Fruit fly (Drosophila melanogaster): Measurements from ENCODE around the gene Cpr92F.

The Cpr92F gene

DNA sequence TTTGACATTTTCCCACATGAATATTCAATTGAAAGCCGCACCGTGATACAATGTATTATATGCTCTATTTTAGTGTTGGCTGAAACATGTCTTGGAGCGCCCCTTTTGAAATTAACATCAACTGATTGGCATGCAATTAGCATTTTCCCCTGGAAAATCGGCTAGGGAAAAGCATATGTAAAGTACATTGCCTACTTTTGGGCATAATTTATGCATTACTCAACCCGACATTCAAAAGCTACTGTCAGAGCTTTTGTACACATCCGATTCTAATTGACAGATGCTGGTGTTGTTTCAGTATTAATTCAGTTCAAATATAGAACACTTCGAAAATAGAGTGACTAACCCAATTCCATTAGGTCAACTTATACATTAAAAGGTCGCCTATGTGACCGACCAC is 6.4 kb downstream of the Cpr92F start:
- TF ChIP-seq psq (optimal IDR thresholded peaks at IDR 0.05) (no peak), h (optimal IDR thresholded peaks at IDR 0.05) (no peak), Myc (optimal IDR thresholded peaks at IDR 0.05) (no peak), insv (optimal IDR thresholded peaks at IDR 0.05) (no peak), Sin3A (optimal IDR thresholded peaks at IDR 0.05) (no peak), ttk (optimal IDR thresholded peaks at IDR 0.05) (no peak)

DNA sequence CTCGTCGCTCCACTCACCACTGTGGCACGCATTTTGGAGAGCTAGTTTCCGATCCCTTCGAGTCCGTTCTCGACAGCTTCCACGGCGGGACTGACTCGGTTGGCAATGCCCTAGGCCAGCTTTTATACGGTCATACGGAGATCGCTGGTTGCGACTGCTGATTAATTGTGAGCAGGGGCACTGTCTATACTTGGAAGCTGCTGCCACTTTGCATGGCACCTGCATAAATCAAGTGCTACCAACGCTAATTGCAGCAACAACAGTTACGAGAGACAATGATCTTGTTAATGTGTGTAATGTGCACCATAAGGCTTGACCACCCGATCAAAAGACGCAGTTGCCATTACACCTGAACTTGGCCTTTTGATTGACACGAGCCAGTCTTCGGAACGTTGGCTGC is 7.9 kb downstream of the Cpr92F start, which contains the start of gene CG4000:
Gene CG4000 (minus strand): TSS at position 101 of the 400 bp plus-strand sequence.
- no peak for TF ChIP-seq psq (optimal IDR thresholded peaks at IDR 0.05)

DNA sequence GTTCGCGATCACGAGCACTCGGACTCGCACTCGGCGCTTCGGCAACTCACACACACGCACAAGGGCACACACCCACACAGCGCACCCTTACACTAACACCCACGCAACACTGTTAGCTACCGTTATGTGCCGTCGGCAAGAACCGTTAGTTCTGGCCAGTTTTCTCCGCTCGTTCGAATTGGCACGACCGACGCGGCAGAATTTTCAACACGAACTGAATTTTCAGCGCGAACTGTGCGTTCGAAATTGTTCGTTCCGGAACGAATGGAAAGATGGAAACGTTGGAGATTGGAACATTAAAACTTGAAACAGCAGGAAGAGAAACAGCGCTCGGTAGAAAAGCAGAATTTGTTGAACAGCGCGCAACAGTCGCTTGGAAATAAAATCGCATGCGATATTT is 45.0 kb downstream of the Cpr92F start, which contains the start of gene Oamb:
Gene Oamb (minus strand): TSS at position 218 of the 400 bp plus-strand sequence.
- TF ChIP-seq Sin3A (optimal IDR thresholded peaks at IDR 0.05): no peak
- TF ChIP-seq psq (optimal IDR thresholded peaks at IDR 0.05): no peak
- no peak for TF ChIP-seq ttk (optimal IDR thresholded peaks at IDR 0.05)
- no peak for TF ChIP-seq h (optimal IDR thresholded peaks at IDR 0.05)
- TF ChIP-seq insv (optimal IDR thresholded peaks at IDR 0.05): no peak
- no peak for TF ChIP-seq Myc (optimal IDR thresholded peaks at IDR 0.05)

DNA sequence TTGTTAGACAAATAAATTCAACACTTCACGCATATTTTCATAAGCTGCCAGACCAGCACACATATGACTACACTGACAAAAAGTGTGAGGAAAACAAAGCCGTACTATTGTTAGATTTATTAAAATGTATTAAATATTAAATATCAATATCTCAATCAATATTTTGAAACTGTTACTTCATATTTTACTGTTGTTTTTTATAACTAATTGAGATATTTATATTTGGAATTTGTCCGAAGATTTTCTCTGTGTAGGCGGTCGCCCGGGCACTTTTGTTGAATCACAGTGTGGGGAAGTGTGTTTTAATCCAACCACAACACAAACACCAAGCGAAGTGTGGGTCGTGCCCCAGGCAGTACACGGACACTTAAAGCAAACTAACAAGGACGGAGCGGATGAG is 49.9 kb downstream of the Cpr92F start:
- TF ChIP-seq insv (optimal IDR thresholded peaks at IDR 0.05): no peak
- no peak for TF ChIP-seq psq (optimal IDR thresholded peaks at IDR 0.05)
- TF ChIP-seq ttk (optimal IDR thresholded peaks at IDR 0.05): no peak
- TF ChIP-seq h (optimal IDR thresholded peaks at IDR 0.05): no peak
- TF ChIP-seq Sin3A (optimal IDR thresholded peaks at IDR 0.05): no peak
- TF ChIP-seq Myc (optimal IDR thresholded peaks at IDR 0.05): no peak

Measured in Kc167 (cell line).